Worm (Caenorhabditis elegans): ENCODE measurements around the gene Y38H8A.12.
A peak's percentile ranks its signal among the peaks of the same experiment; 100 is the strongest.

ce11 chrIV:13415739-13416271 lies 45.0 kb downstream of the Y38H8A.12 start, which contains the start of the genes pik-1 and aptf-2:
- TF ChIP-seq efl-1 (GFP tag; optimal IDR thresholded peaks at IDR 0.05) (peak; percentile 91), ceh-79 (tag; optimal IDR thresholded peaks at IDR 0.05) (no peak)

All from whole organism, young adult.